Fruit fly (Drosophila melanogaster) whole organism, embryonic: ENCODE measurements around the gene CG4629.

Experiments used
- Asciz ChIP-seq: fragments of 200-800 bp; sonication (Bioruptor generic); optimal IDR thresholded peaks from 2 replicates; lab custom pipeline; 2017; ENCODE audit warnings: missing biosample characterization, mild to moderate bottlenecking, missing genetic modification characterization, missing genetic modification reagents
- Atf3 ChIP-seq: fragments of 200-800 bp; sonication (Bioruptor generic); optimal IDR thresholded peaks from 3 replicates; lab custom pipeline; 2016; ENCODE audit warnings: missing biosample characterization, missing genetic modification characterization
- Atf6 ChIP-seq: fragments of 200-800 bp; sonication (Bioruptor generic); IDR thresholded peaks from 2 replicates; pipeline ENCODE4 v1.3.6; 2022; ENCODE audit warnings: missing biosample characterization, missing genetic modification characterization
- CG10267 ChIP-seq: fragments of 200-800 bp; sonication (Bioruptor generic); optimal IDR thresholded peaks from 2 replicates; lab custom pipeline; 2018; ENCODE audit warnings: missing biosample characterization, mild to moderate bottlenecking, missing genetic modification characterization, moderate library complexity
- CG12219 ChIP-seq: fragments of 200-800 bp; sonication (Bioruptor generic); optimal IDR thresholded peaks from 3 replicates; lab custom pipeline; 2018; ENCODE audit warnings: missing biosample characterization, mild to moderate bottlenecking, missing genetic modification characterization
- CG13775 ChIP-seq: fragments of 200-800 bp; sonication (Bioruptor generic); optimal IDR thresholded peaks from 3 replicates; lab custom pipeline; 2017; ENCODE audit warnings: missing biosample characterization, mild to moderate bottlenecking, missing genetic modification characterization
- CG13894 ChIP-seq: fragments of 200-800 bp; sonication (Bioruptor generic); optimal IDR thresholded peaks from 3 replicates; lab custom pipeline; 2018; ENCODE audit warnings: missing biosample characterization, mild to moderate bottlenecking, missing genetic modification characterization, moderate library complexity
- CG14860 ChIP-seq: fragments of 200-800 bp; sonication (Bioruptor generic); IDR thresholded peaks from 3 replicates; pipeline ENCODE4 v1.3.6; 2022; ENCODE audit warnings: missing biosample characterization, missing genetic modification characterization; ENCODE audit not compliant: partially characterized antibody
- CG15011 ChIP-seq: fragments of 200-800 bp; sonication (Bioruptor generic); optimal IDR thresholded peaks from 3 replicates; lab custom pipeline; 2018; ENCODE audit warnings: missing biosample characterization, mild to moderate bottlenecking, missing genetic modification characterization
- CG15514 ChIP-seq: fragments of 200-800 bp; sonication (Bioruptor generic); optimal IDR thresholded peaks from 3 replicates; lab custom pipeline; 2017; ENCODE audit warnings: missing biosample characterization, missing genetic modification characterization, mild to moderate bottlenecking, moderate library complexity, missing genetic modification reagents
- CG15601 ChIP-seq: fragments of 200-800 bp; sonication (Bioruptor generic); optimal IDR thresholded peaks from 3 replicates; lab custom pipeline; 2019; ENCODE audit warnings: missing biosample characterization, mild to moderate bottlenecking, missing genetic modification characterization, moderate library complexity
- CG1603 ChIP-seq: fragments of 200-800 bp; sonication (Bioruptor generic); optimal IDR thresholded peaks from 2 replicates; lab custom pipeline; 2019; ENCODE audit warnings: missing biosample characterization, mild to moderate bottlenecking, missing genetic modification characterization, moderate library complexity
- CG16815 ChIP-seq: fragments of 200-800 bp; sonication (Bioruptor generic); optimal IDR thresholded peaks from 3 replicates; lab custom pipeline; 2017; ENCODE audit warnings: missing biosample characterization, mild to moderate bottlenecking, missing genetic modification characterization
- CG16863 ChIP-seq: fragments of 200-800 bp; sonication (Bioruptor generic); optimal IDR thresholded peaks from 3 replicates; lab custom pipeline; 2016; ENCODE audit warnings: missing biosample characterization, missing genetic modification characterization
- CG17912 ChIP-seq: fragments of 200-800 bp; sonication (Bioruptor generic); optimal IDR thresholded peaks from 2 replicates; lab custom pipeline; 2018; ENCODE audit warnings: missing biosample characterization, mild to moderate bottlenecking, missing genetic modification characterization
- CG30403 ChIP-seq: fragments of 200-800 bp; sonication (Bioruptor generic); optimal IDR thresholded peaks from 3 replicates; lab custom pipeline; 2016; ENCODE audit warnings: missing biosample characterization, missing genetic modification characterization
- CG5245 ChIP-seq: fragments of 200-800 bp; sonication (Bioruptor generic); optimal IDR thresholded peaks from 3 replicates; lab custom pipeline; 2016; ENCODE audit warnings: missing biosample characterization, missing genetic modification characterization
- CG6791 ChIP-seq: fragments of 200-800 bp; sonication (Bioruptor generic); IDR thresholded peaks from 3 replicates; pipeline ENCODE4 v1.3.6; 2022; ENCODE audit warnings: missing biosample characterization, missing genetic modification characterization; ENCODE audit not compliant: partially characterized antibody
- CG8388 ChIP-seq: fragments of 200-800 bp; sonication (Bioruptor generic); optimal IDR thresholded peaks from 2 replicates; lab custom pipeline; 2019; ENCODE audit warnings: missing biosample characterization, mild to moderate bottlenecking, missing genetic modification characterization, moderate library complexity
- CG9727 ChIP-seq: fragments of 200-800 bp; sonication (Bioruptor generic); optimal IDR thresholded peaks from 3 replicates; lab custom pipeline; 2017; ENCODE audit warnings: missing biosample characterization, mild to moderate bottlenecking, missing genetic modification characterization
- CkIIα-i1 ChIP-seq: fragments of 200-800 bp; sonication (Bioruptor generic); IDR thresholded peaks from 2 replicates; pipeline ENCODE4 v1.3.6; 2022; ENCODE audit warnings: missing biosample characterization, missing genetic modification characterization
- Eip74EF ChIP-seq, 2 experiments: fragments of 200-800 bp in 1 of 2; fragments of >200 bp in 1 of 2; sonication (Bioruptor generic) in 1 of 2; optimal IDR thresholded peaks; 2 replicates each; lab custom pipeline; 2017 to 2019; ENCODE audit warnings: missing biosample characterization in 2 of 2, missing genetic modification characterization in 2 of 2, mild to moderate bottlenecking in 1 of 2, moderate library complexity in 1 of 2
- Gug ChIP-seq: fragments of 200-800 bp; sonication (Bioruptor generic); IDR thresholded peaks from 4 replicates; pipeline ENCODE4 v1.3.6; 2022; ENCODE audit warnings: missing biosample characterization, missing genetic modification characterization
- HHEX ChIP-seq: fragments of 200-800 bp; sonication (Bioruptor generic); optimal IDR thresholded peaks from 3 replicates; lab custom pipeline; 2017; ENCODE audit warnings: missing biosample characterization, mild to moderate bottlenecking, missing genetic modification characterization, missing genetic modification reagents
- Hr3 ChIP-seq: fragments of 200-800 bp; sonication (Bioruptor generic); optimal IDR thresholded peaks from 3 replicates; lab custom pipeline; 2016; ENCODE audit warnings: missing biosample characterization, missing genetic modification characterization
- NC2α ChIP-seq: fragments of 200-800 bp; sonication (Bioruptor generic); optimal IDR thresholded peaks from 2 replicates; lab custom pipeline; 2016; ENCODE audit warnings: missing biosample characterization, missing genetic modification characterization
- Rfx ChIP-seq: fragments of 200-800 bp; sonication (Bioruptor generic); IDR thresholded peaks from 2 replicates; pipeline ENCODE4 v1.3.6; 2022; ENCODE audit warnings: missing biosample characterization, missing genetic modification characterization
- Scr ChIP-seq: fragments of 200-800 bp; sonication (Bioruptor generic); IDR thresholded peaks from 2 replicates; pipeline ENCODE4 v1.3.6; 2022; ENCODE audit warnings: missing biosample characterization, missing genetic modification characterization; ENCODE audit not compliant: partially characterized antibody
- Sox100B ChIP-seq: fragments of 200-800 bp; sonication (Bioruptor generic); optimal IDR thresholded peaks from 3 replicates; lab custom pipeline; 2018; ENCODE audit warnings: missing biosample characterization, mild to moderate bottlenecking, missing genetic modification characterization
- Taf1 ChIP-seq: fragments of 200-800 bp; sonication (Bioruptor generic); IDR thresholded peaks from 2 replicates; pipeline ENCODE4 v1.3.6; 2022; ENCODE audit warnings: missing biosample characterization, missing genetic modification characterization
- Usf ChIP-seq: fragments of 200-800 bp; sonication (Bioruptor generic); optimal IDR thresholded peaks from 2 replicates; lab custom pipeline; 2017; ENCODE audit warnings: missing genotype, missing biosample characterization, missing genetic modification characterization
- ase ChIP-seq: fragments of 200-800 bp; sonication (Bioruptor generic); IDR thresholded peaks from 3 replicates; pipeline ENCODE4 v1.3.6; 2022; ENCODE audit warnings: missing biosample characterization, missing genetic modification characterization
- chif ChIP-seq, 2 experiments: fragments of 200-800 bp; sonication (Bioruptor generic); optimal IDR thresholded peaks; 3 replicates each; lab custom pipeline; 2016; ENCODE audit warnings: missing biosample characterization in 2 of 2, missing genetic modification characterization in 2 of 2
- disco-r ChIP-seq: fragments of 200-800 bp; sonication (Bioruptor generic); optimal IDR thresholded peaks from 2 replicates; lab custom pipeline; 2016; ENCODE audit warnings: missing biosample characterization, missing genetic modification characterization
- fru ChIP-seq: fragments of >200 bp; optimal IDR thresholded peaks from 2 replicates; lab custom pipeline; 2017
- gce ChIP-seq: fragments of 200-800 bp; sonication (Bioruptor generic); IDR thresholded peaks from 3 replicates; pipeline ENCODE4 v1.3.6; 2022; ENCODE audit warnings: missing biosample characterization, missing genetic modification characterization
- insv ChIP-seq, 2 experiments: fragments of 200-800 bp; sonication (Bioruptor generic); optimal IDR thresholded peaks; 3 replicates each; lab custom pipeline; 2016 to 2018; ENCODE audit warnings: missing biosample characterization in 2 of 2, missing genetic modification characterization in 2 of 2
- lilli ChIP-seq: fragments of 200-800 bp; sonication (Bioruptor generic); optimal IDR thresholded peaks from 3 replicates; lab custom pipeline; 2016; ENCODE audit warnings: missing biosample characterization, missing genetic modification characterization
- luna ChIP-seq: fragments of 200-800 bp; sonication (Bioruptor generic); optimal IDR thresholded peaks from 2 replicates; lab custom pipeline; 2016; ENCODE audit warnings: missing biosample characterization, missing genetic modification characterization
- nau ChIP-seq: fragments of 200-800 bp; sonication (Bioruptor generic); optimal IDR thresholded peaks from 3 replicates; lab custom pipeline; 2017; ENCODE audit warnings: missing biosample characterization, mild to moderate bottlenecking, missing genetic modification characterization, missing genetic modification reagents
- org-1 ChIP-seq: fragments of 200-800 bp; sonication (Bioruptor generic); optimal IDR thresholded peaks from 2 replicates; lab custom pipeline; 2017; ENCODE audit warnings: missing biosample characterization, missing genetic modification characterization
- pita ChIP-seq: fragments of 200-800 bp; sonication (Bioruptor generic); optimal IDR thresholded peaks from 2 replicates; lab custom pipeline; 2017; ENCODE audit warnings: missing biosample characterization, mild to moderate bottlenecking, missing genetic modification characterization
- pum ChIP-seq: fragments of 200-800 bp; sonication (Bioruptor generic); optimal IDR thresholded peaks from 2 replicates; lab custom pipeline; 2016; ENCODE audit warnings: missing biosample characterization, missing genetic modification characterization
- salm ChIP-seq: fragments of 200-800 bp; sonication (Bioruptor generic); optimal IDR thresholded peaks from 2 replicates; lab custom pipeline; 2018; ENCODE audit warnings: missing biosample characterization, mild to moderate bottlenecking, missing genetic modification characterization
- slp2 ChIP-seq: fragments of 200-800 bp; sonication (Bioruptor generic); optimal IDR thresholded peaks from 2 replicates; lab custom pipeline; 2016; ENCODE audit warnings: missing biosample characterization, missing genetic modification characterization
- sna ChIP-seq: fragments of 200-800 bp; sonication (Bioruptor generic); IDR thresholded peaks from 2 replicates; pipeline ENCODE4 v1.3.6; 2022; ENCODE audit warnings: missing biosample characterization, missing genetic modification characterization; ENCODE audit not compliant: partially characterized antibody
- ttk ChIP-seq: fragments of 200-800 bp; sonication (Bioruptor generic); IDR thresholded peaks from 2 replicates; pipeline ENCODE4 v2.1.2; 2022; ENCODE audit warnings: missing biosample characterization, missing genetic modification characterization
- vvl ChIP-seq: fragments of 200-800 bp; sonication (Bioruptor generic); IDR thresholded peaks from 2 replicates; pipeline ENCODE4 v1.3.6; 2022; ENCODE audit warnings: missing biosample characterization, missing genetic modification characterization
- wek ChIP-seq: fragments of 200-800 bp; sonication (Bioruptor generic); optimal IDR thresholded peaks from 3 replicates; lab custom pipeline; 2018; ENCODE audit warnings: missing biosample characterization, mild to moderate bottlenecking, missing genetic modification characterization, moderate library complexity
- z ChIP-seq: fragments of 200-800 bp; sonication (Bioruptor generic); IDR thresholded peaks from 3 replicates; pipeline ENCODE4 v1.3.6; 2022; ENCODE audit warnings: missing biosample characterization, missing genetic modification characterization

CG4629 gene

dm6 chr2L:1108029-1108688 lies 5.9 kb upstream of the CG4629 start, which contains the start of the genes PolrMT and CG14339 (continued):
- TF ChIP-seq NC2α (GFP tag; lab: Kevin White, UChicago) = no peak
- TF ChIP-seq CG8388 (GFP tag; lab: Kevin White, UChicago) = no peak
- no peak for TF ChIP-seq Atf6 (GFP tag; lab: Robert Waterston, UW)
- no peak for TF ChIP-seq CG13894
- no peak for TF ChIP-seq CG15601 (tag; lab: Kevin White, UChicago)
- TF ChIP-seq Rfx = no peak
- no peak for TF ChIP-seq CG17912 (GFP tag; lab: Kevin White, UChicago)
- TF ChIP-seq luna (GFP tag; lab: Kevin White, UChicago) = peak; percentile 48
- no peak for TF ChIP-seq HHEX (GFP tag; lab: Kevin White, UChicago)
- TF ChIP-seq CG6791 (GFP tag; lab: Robert Waterston, UW) = no peak
- TF ChIP-seq pita (GFP tag; lab: Kevin White, UChicago) = no peak
- peak; percentile 19 to 42 for TF ChIP-seq chif (GFP tag; optimal IDR thresholded peaks at IDR 0.05; lab: Kevin White, UChicago)
- TF ChIP-seq wek (GFP tag; lab: Kevin White, UChicago) = no peak
- no peak for TF ChIP-seq CG14860
- TF ChIP-seq org-1 (GFP tag; lab: Kevin White, UChicago) = no peak
- no peak for TF ChIP-seq nau (GFP tag; lab: Kevin White, UChicago)
- no peak for TF ChIP-seq z
- no peak for TF ChIP-seq salm (tag; lab: Kevin White, UChicago)
- no peak for TF ChIP-seq Usf (GFP tag; lab: Kevin White, UChicago)
- TF ChIP-seq gce (GFP tag; lab: Robert Waterston, UW) = no peak
- no peak for TF ChIP-seq ase (GFP tag; lab: Robert Waterston, UW)
- TF ChIP-seq Taf1 (GFP tag; lab: Robert Waterston, UW) = no peak
- TF ChIP-seq disco-r = no peak
- TF ChIP-seq insv (GFP tag; optimal IDR thresholded peaks at IDR 0.05; lab: Kevin White, UChicago) = no peak
- TF ChIP-seq Eip74EF (GFP tag; optimal IDR thresholded peaks at IDR 0.05; lab: Kevin White, UChicago) = no peak
- no peak for TF ChIP-seq CG1603 (tag; lab: Kevin White, UChicago)
- no peak for TF ChIP-seq CG5245
- no peak for TF ChIP-seq CG16815 (GFP tag; lab: Kevin White, UChicago)
- peak; percentile 32 for TF ChIP-seq CG9727
- no peak for TF ChIP-seq vvl (GFP tag; lab: Robert Waterston, UW)
- no peak for TF ChIP-seq Scr (GFP tag; lab: Robert Waterston, UW)
- peak; percentile 58 for TF ChIP-seq CG30403 (GFP tag; lab: Kevin White, UChicago)
- peak; percentile 33 for TF ChIP-seq pum
- TF ChIP-seq CG15514 (GFP tag; lab: Kevin White, UChicago) = peak; percentile 39
- TF ChIP-seq CkIIα-i1 (GFP tag; lab: Robert Waterston, UW) = no peak
- TF ChIP-seq CG12219 = no peak
- TF ChIP-seq ttk = no peak
- no peak for TF ChIP-seq Atf3 (GFP tag; lab: Kevin White, UChicago)
- no peak for TF ChIP-seq CG15011 (GFP tag; lab: Kevin White, UChicago)
- peak; percentile 43 for TF ChIP-seq CG10267 (tag; lab: Kevin White, UChicago)
- no peak for TF ChIP-seq Gug (GFP tag; lab: Robert Waterston, UW)
- TF ChIP-seq Asciz (GFP tag; lab: Kevin White, UChicago) = no peak
- TF ChIP-seq fru = no peak
- TF ChIP-seq sna (GFP tag; lab: Robert Waterston, UW) = no peak; the same call in 1 of the 2 replicates
- TF ChIP-seq Hr3 (GFP tag; lab: Kevin White, UChicago) = peak; percentile 35
- TF ChIP-seq CG16863 (GFP tag; lab: Kevin White, UChicago) = no peak
- peak; percentile 13 for TF ChIP-seq slp2 (GFP tag; lab: Kevin White, UChicago)
- peak; percentile 40 for TF ChIP-seq lilli (GFP tag; lab: Kevin White, UChicago)
- TF ChIP-seq CG13775 (GFP tag; lab: Kevin White, UChicago) = peak; percentile 34
- no peak for TF ChIP-seq Sox100B (GFP tag; lab: Kevin White, UChicago)
